Worm (Caenorhabditis elegans) whole organism, midembryonic: ENCODE measurements around the gene aps-2.

ENCODE experiments used
- T22C8.4 ChIP-seq: fragments of 200-800 bp; sonication (Bioruptor generic); IDR thresholded peaks from 2 replicates; pipeline ENCODE4 v1.3.6; 2022; ENCODE audit warnings: missing genetic modification characterization, missing compliant biosample characterization
- cog-1 ChIP-seq: sonication (generic microtip); optimal IDR thresholded peaks from 2 replicates; lab custom pipeline; 2016; ENCODE audit warnings: missing genetic modification characterization, missing compliant biosample characterization
- flt-1 ChIP-seq: fragments of 200-800 bp; sonication (Bioruptor generic); IDR thresholded peaks from 2 replicates; pipeline ENCODE4 v1.3.6; 2022; ENCODE audit warnings: missing genetic modification characterization, missing compliant biosample characterization
- klf-2 ChIP-seq: fragments of 200-800 bp; sonication (Bioruptor generic); conservative IDR thresholded peaks from 2 replicates; pipeline ENCODE4 v1.3.6; 2022; ENCODE audit warnings: missing genetic modification reagents, missing genetic modification characterization, missing compliant biosample characterization
- med-1 ChIP-seq: sonication (generic microtip); optimal IDR thresholded peaks from 2 replicates; lab custom pipeline; 2017; ENCODE audit warnings: missing genetic modification characterization, mild to moderate bottlenecking, missing compliant biosample characterization, antibody characterized with exemption, missing genetic modification reagents; ENCODE audit not compliant: insufficient read depth
- ref-1 ChIP-seq: fragments of 200-800 bp; sonication (Bioruptor generic); conservative IDR thresholded peaks from 2 replicates; pipeline ENCODE4 v1.3.6; 2022; ENCODE audit warnings: missing genetic modification reagents, missing genetic modification characterization, missing compliant biosample characterization
- tab-1 ChIP-seq: fragments of 200-800 bp; sonication (Bioruptor generic); IDR thresholded peaks from 2 replicates; pipeline ENCODE4 v1.3.6; 2022; ENCODE audit warnings: missing genetic modification characterization, missing compliant biosample characterization
- ztf-23 ChIP-seq: fragments of 200-800 bp; sonication (Bioruptor generic); IDR thresholded peaks from 2 replicates; pipeline ENCODE4 v1.3.6; 2022; ENCODE audit warnings: missing genetic modification reagents, missing genetic modification characterization, missing compliant biosample characterization
- ztf-29 ChIP-seq: fragments of 200-800 bp; sonication (Bioruptor generic); IDR thresholded peaks from 2 replicates; pipeline ENCODE4 v1.3.6; 2022; ENCODE audit warnings: missing genetic modification reagents, missing genetic modification characterization, missing compliant biosample characterization

The aps-2 gene

ce11 chrX:4457853-4458322, at the start of gene aps-2:
TSS of gene aps-2 (plus strand) at chrX:4458272.
- TF ChIP-seq flt-1 (GFP tag; lab: Robert Waterston, UW) (0 out of 2 replicates have a peak, but pooled peaks have one; percentile 36), ztf-23 (GFP tag; lab: Robert Waterston, UW) (no peak), T22C8.4 (no peak), klf-2 (GFP tag; lab: Robert Waterston, UW) (no peak), cog-1 (no peak), ref-1 (GFP tag; lab: Robert Waterston, UW) (no peak), tab-1 (GFP tag; lab: Robert Waterston, UW) (0 out of 2 replicates have a peak, but pooled peaks have one; percentile 39)

DNA sequence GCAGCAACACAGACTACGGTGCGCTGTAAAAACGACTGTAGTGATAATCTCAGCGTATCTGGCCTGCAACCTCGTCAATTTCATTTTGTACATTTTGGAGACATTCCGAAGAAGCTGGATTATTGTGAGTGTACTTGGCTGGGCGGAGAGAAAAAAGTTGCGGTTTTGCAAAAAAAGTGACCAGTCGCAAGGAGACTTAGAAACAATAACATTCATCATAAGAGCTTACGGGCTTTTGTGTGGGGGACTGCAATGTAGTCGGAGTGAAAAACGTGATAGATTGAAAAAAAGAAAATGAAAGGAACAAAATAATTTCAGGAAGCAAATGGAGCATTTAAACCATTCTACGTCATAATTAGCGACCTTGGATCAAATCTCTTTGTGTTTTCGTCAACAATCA, 49.6 kb upstream of the aps-2 start:
- no peak for TF ChIP-seq med-1 (GFP tag; lab: Kevin White, UChicago)
- TF ChIP-seq ref-1 (GFP tag; lab: Robert Waterston, UW) = no peak
- TF ChIP-seq cog-1 = no peak
- no peak for TF ChIP-seq ztf-23 (GFP tag; lab: Robert Waterston, UW)
- TF ChIP-seq flt-1 (GFP tag; lab: Robert Waterston, UW) = no peak
- no peak for TF ChIP-seq ztf-29 (GFP tag; lab: Robert Waterston, UW)
- no peak for TF ChIP-seq T22C8.4
- TF ChIP-seq klf-2 (GFP tag; lab: Robert Waterston, UW) = no peak
- no peak for TF ChIP-seq tab-1 (GFP tag; lab: Robert Waterston, UW)

- no peak for TF ChIP-seq klf-2 (GFP tag; lab: Robert Waterston, UW)
- no peak for TF ChIP-seq med-1 (GFP tag; lab: Kevin White, UChicago)
- TF ChIP-seq flt-1 (GFP tag; lab: Robert Waterston, UW) = no peak
- TF ChIP-seq ref-1 (GFP tag; lab: Robert Waterston, UW) = no peak
- no peak for TF ChIP-seq ztf-29 (GFP tag; lab: Robert Waterston, UW)
- no peak for TF ChIP-seq tab-1 (GFP tag; lab: Robert Waterston, UW)
- TF ChIP-seq T22C8.4 = no peak
- no peak for TF ChIP-seq cog-1
Measured at ce11 chrX:4409591-4410279, 48.3 kb upstream of the aps-2 start.

DNA sequence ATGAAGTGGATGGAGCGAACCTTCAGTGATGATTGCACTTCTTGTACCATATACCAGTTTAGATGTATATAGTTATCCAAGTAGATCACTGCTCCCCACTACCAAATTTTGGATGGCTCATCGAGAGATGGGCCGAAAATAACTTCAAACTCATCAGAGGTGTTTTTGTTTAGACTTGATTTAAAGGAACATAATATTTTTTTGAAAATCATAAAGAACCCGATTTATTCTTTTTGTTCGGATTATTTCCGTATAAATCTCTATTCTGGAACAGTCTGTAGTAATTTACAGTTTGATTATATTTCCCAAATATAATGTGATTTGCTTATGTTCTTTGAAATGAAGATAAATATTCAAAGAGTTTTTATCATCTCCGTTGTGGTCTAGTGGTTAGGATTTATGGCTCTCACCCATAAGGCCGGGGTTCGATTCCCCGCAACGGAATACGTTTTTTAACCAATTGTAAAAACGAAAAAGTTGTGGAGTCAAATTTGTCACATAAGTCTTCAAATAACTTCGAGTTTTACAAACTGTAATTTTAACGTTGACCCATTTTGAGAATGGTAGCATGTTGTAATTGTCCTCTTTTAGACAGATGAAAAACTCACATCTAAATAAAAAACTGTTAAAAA, 47.7 kb upstream of the aps-2 start:
- TF ChIP-seq ztf-29 (GFP tag; lab: Robert Waterston, UW) (no peak), klf-2 (GFP tag; lab: Robert Waterston, UW) (no peak), ztf-23 (GFP tag; lab: Robert Waterston, UW) (no peak), tab-1 (GFP tag; lab: Robert Waterston, UW) (no peak), flt-1 (GFP tag; lab: Robert Waterston, UW) (no peak), cog-1 (no peak), T22C8.4 (no peak), ref-1 (GFP tag; lab: Robert Waterston, UW) (no peak), med-1 (GFP tag; lab: Kevin White, UChicago) (no peak)

- TF ChIP-seq T22C8.4 (no peak), med-1 (GFP tag; lab: Kevin White, UChicago) (no peak), ztf-23 (GFP tag; lab: Robert Waterston, UW) (no peak), ztf-29 (GFP tag; lab: Robert Waterston, UW) (no peak), ref-1 (GFP tag; lab: Robert Waterston, UW) (no peak), tab-1 (GFP tag; lab: Robert Waterston, UW) (no peak), klf-2 (GFP tag; lab: Robert Waterston, UW) (no peak), flt-1 (GFP tag; lab: Robert Waterston, UW) (no peak), cog-1 (no peak)
Measured at ce11 chrX:4413206-4413605, 44.9 kb upstream of the aps-2 start.

- TF ChIP-seq ztf-23 (GFP tag; lab: Robert Waterston, UW) (no peak), med-1 (GFP tag; lab: Kevin White, UChicago) (no peak), ztf-29 (GFP tag; lab: Robert Waterston, UW) (no peak), tab-1 (GFP tag; lab: Robert Waterston, UW) (no peak)
Measured at ce11 chrX:4415289-4415688, 42.8 kb upstream of the aps-2 start.

DNA sequence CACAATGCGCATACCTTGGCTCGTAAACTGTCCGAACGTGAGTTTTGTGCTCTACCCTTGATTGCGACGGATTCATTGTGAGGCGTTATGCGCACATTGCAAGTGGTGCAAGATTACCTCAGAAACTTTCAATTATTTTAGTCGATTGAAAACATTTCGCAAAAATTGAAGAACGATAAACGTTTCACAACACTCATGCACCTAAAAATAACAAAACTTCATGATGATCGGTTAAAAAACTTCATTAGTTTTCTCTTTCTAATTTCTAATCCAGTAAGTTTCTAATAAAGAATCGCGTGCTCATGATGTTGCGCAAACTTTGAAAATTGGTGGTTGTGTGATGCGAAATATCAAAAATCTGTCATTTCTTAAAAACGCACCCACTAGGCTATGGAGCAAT, 39.3 kb upstream of the aps-2 start, which contains the start of gene dop-1:
TSS of gene dop-1 (minus strand) at position 101 of the 400 bp plus-strand sequence.
- TF ChIP-seq ztf-23 (GFP tag; lab: Robert Waterston, UW) (no peak), cog-1 (no peak), ref-1 (GFP tag; lab: Robert Waterston, UW) (no peak), klf-2 (GFP tag; lab: Robert Waterston, UW) (no peak), T22C8.4 (no peak), tab-1 (GFP tag; lab: Robert Waterston, UW) (no peak), ztf-29 (GFP tag; lab: Robert Waterston, UW) (no peak), flt-1 (GFP tag; lab: Robert Waterston, UW) (no peak), med-1 (GFP tag; lab: Kevin White, UChicago) (no peak)

DNA sequence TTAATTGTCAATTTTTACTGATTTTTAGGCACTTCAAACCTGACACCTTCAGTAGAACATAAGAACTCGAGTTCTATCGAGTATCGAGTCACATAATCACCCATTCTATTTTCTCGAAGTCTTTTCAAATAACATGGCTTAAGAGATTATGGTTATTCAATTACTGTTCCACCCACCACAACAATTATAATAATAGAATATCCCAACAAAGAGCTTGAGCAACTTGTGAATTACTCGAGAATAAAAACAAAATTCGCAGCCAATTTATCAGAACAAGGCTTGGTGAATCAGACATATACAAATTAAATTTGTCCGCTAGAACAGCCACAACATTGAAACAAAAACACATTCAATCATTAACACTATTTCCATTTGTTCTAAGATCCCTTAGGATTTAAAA, 33.8 kb upstream of the aps-2 start:
- TF ChIP-seq tab-1 (GFP tag; lab: Robert Waterston, UW) (no peak), flt-1 (GFP tag; lab: Robert Waterston, UW) (no peak), T22C8.4 (no peak), ztf-23 (GFP tag; lab: Robert Waterston, UW) (no peak)

DNA sequence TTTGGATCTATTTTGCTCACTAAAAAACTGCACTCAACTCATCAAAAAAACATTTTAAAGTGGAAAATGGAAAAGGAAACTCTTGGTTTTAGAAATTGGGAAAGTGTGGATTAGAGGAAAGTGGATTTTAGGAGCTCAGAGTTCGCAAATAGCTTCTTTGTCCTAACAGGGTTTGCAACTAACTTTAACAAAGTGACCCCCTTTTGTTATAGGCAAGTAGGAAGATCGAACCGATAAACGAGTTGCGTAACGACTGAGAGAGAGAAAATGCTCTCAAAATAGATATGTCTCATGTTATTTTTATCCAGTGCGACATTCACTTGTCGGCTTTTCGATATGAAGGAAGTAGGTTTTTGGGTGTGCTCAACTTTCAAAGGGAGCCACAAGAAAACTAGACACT, 31.6 kb upstream of the aps-2 start:
- TF ChIP-seq tab-1 (GFP tag; lab: Robert Waterston, UW) (no peak), ztf-29 (GFP tag; lab: Robert Waterston, UW) (no peak), flt-1 (GFP tag; lab: Robert Waterston, UW) (no peak), med-1 (GFP tag; lab: Kevin White, UChicago) (no peak), T22C8.4 (no peak), ref-1 (GFP tag; lab: Robert Waterston, UW) (no peak), cog-1 (no peak), ztf-23 (GFP tag; lab: Robert Waterston, UW) (no peak), klf-2 (GFP tag; lab: Robert Waterston, UW) (no peak)
